Fruit fly (Drosophila melanogaster): ENCODE measurements around the gene CG10597.

DNA sequence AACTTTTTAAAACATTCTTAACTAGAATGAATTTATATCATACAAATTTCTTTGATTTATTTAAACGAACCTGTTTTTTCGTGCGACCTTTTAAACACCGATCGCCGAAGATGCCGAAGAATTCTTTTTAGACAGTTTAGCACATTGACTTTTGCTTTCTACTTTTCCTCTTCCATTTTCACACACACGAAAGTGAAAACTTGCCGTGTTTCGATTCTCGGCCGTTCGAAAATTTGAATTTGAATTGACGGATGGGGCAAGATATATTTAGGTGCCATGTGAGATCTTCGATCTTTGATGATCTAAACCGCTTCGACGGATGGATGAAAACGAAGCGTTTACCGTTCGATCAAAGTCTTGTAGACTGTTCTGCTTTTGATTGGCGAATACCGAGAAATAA is 24.8 kb upstream of the CG10597 start:
- TF ChIP-seq insv (optimal IDR thresholded peaks at IDR 0.05) (no peak), ttk (optimal IDR thresholded peaks at IDR 0.05) (no peak), Myc (optimal IDR thresholded peaks at IDR 0.05) (no peak), psq (optimal IDR thresholded peaks at IDR 0.05) (no peak), h (optimal IDR thresholded peaks at IDR 0.05) (no peak), Sin3A (optimal IDR thresholded peaks at IDR 0.05) (no peak)
